Worm (Caenorhabditis elegans): Measurements from ENCODE around the gene haao-1.

Gene haao-1

ce11 chrV:9544176-9544632 lies 39.5 kb downstream of the haao-1 start, which contains the start of gene mdf-1:
Gene mdf-1 (minus strand): TSS chrV:9544226.
- peak; percentile 55 for TF ChIP-seq pha-4 (tag; optimal IDR thresholded peaks at IDR 0.05)
- peak; percentile 63 for TF ChIP-seq lin-39 (tag; optimal IDR thresholded peaks at IDR 0.05)
- TF ChIP-seq pqm-1 (tag; optimal IDR thresholded peaks at IDR 0.05) = peak; percentile 58
- TF ChIP-seq unc-62 (GFP tag; optimal IDR thresholded peaks at IDR 0.05) = peak; percentile 12
- no peak for TF ChIP-seq nhr-76 (tag; optimal IDR thresholded peaks at IDR 0.05)
- peak; percentile 51 for TF ChIP-seq lsy-12 (tag; optimal IDR thresholded peaks at IDR 0.05)
- peak; percentile 36 for TF ChIP-seq snpc-4 (tag; optimal IDR thresholded peaks at IDR 0.05)
- no peak for TF ChIP-seq R02D3.7 (tag; optimal IDR thresholded peaks at IDR 0.05)
- TF ChIP-seq ceh-28 (tag; optimal IDR thresholded peaks at IDR 0.05) = peak; percentile 15
- no peak for TF ChIP-seq jun-1 (tag; optimal IDR thresholded peaks at IDR 0.05)
- no peak for TF ChIP-seq nhr-67 (tag; optimal IDR thresholded peaks at IDR 0.05)
- peak; percentile 15 for TF ChIP-seq ztf-4 (tag; optimal IDR thresholded peaks at IDR 0.05)
- peak; percentile 14 for TF ChIP-seq tbx-2 (tag; optimal IDR thresholded peaks at IDR 0.05)
- TF ChIP-seq nhr-11 (tag; optimal IDR thresholded peaks at IDR 0.05) = no peak
- peak; percentile 73 for TF ChIP-seq lin-15B (tag; optimal IDR thresholded peaks at IDR 0.05)
- peak; percentile 75 for TF ChIP-seq nhr-25 (tag; optimal IDR thresholded peaks at IDR 0.05)
- TF ChIP-seq nfya-1 (tag; optimal IDR thresholded peaks at IDR 0.05; ENCODE audit: insufficient read depth) = peak; percentile 82
- TF ChIP-seq egl-5 (tag; optimal IDR thresholded peaks at IDR 0.05) = peak; percentile 17
- TF ChIP-seq hmg-11 (tag; optimal IDR thresholded peaks at IDR 0.05) = peak; percentile 85
- TF ChIP-seq nhr-23 (tag; optimal IDR thresholded peaks at IDR 0.05) = peak; percentile 85
- TF ChIP-seq fkh-2 (tag; optimal IDR thresholded peaks at IDR 0.05) = no peak
- TF ChIP-seq zag-1 (tag; optimal IDR thresholded peaks at IDR 0.05) = no peak
- TF ChIP-seq nhr-43 (tag; optimal IDR thresholded peaks at IDR 0.05; ENCODE audit: poor library complexity, severe bottlenecking) = peak; percentile 47
- TF ChIP-seq ama-1 (optimal IDR thresholded peaks at IDR 0.05) = peak; percentile 41
- TF ChIP-seq elt-2 (tag; optimal IDR thresholded peaks at IDR 0.05) = peak; percentile 47
- TF ChIP-seq unc-39 (tag; optimal IDR thresholded peaks at IDR 0.05) = no peak

- TF ChIP-seq aly-2 (tag; optimal IDR thresholded peaks at IDR 0.05) (no peak), nhr-25 (tag; optimal IDR thresholded peaks at IDR 0.05) (peak; percentile 77), hmg-11 (tag; optimal IDR thresholded peaks at IDR 0.05) (no peak), egl-5 (tag; optimal IDR thresholded peaks at IDR 0.05) (no peak), ceh-28 (tag; optimal IDR thresholded peaks at IDR 0.05) (peak; percentile 7), nfya-1 (tag; optimal IDR thresholded peaks at IDR 0.05; ENCODE audit: insufficient read depth) (peak; percentile 69), pha-4 (tag; optimal IDR thresholded peaks at IDR 0.05) (peak; percentile 34), ama-1 (optimal IDR thresholded peaks at IDR 0.05) (peak; percentile 85), unc-62 (GFP tag; optimal IDR thresholded peaks at IDR 0.05) (no peak), nhr-76 (tag; optimal IDR thresholded peaks at IDR 0.05) (no peak), pqm-1 (tag; optimal IDR thresholded peaks at IDR 0.05) (no peak), egl-27 (tag; optimal IDR thresholded peaks at IDR 0.05) (no peak), lin-39 (tag; optimal IDR thresholded peaks at IDR 0.05) (peak; percentile 57), ztf-4 (tag; optimal IDR thresholded peaks at IDR 0.05) (no peak), R02D3.7 (tag; optimal IDR thresholded peaks at IDR 0.05) (no peak), elt-1 (tag; optimal IDR thresholded peaks at IDR 0.05) (no peak), nhr-43 (tag; optimal IDR thresholded peaks at IDR 0.05; ENCODE audit: poor library complexity, severe bottlenecking) (peak; percentile 15), tbx-2 (tag; optimal IDR thresholded peaks at IDR 0.05) (peak; percentile 16), nhr-11 (tag; optimal IDR thresholded peaks at IDR 0.05) (no peak), skn-1 (tag; optimal IDR thresholded peaks at IDR 0.05) (no peak), nhr-28 (tag; optimal IDR thresholded peaks at IDR 0.05) (no peak), snpc-4 (tag; optimal IDR thresholded peaks at IDR 0.05) (peak; percentile 24), unc-39 (tag; optimal IDR thresholded peaks at IDR 0.05) (no peak), lin-15B (tag; optimal IDR thresholded peaks at IDR 0.05) (peak; percentile 37), ceh-9 (tag; optimal IDR thresholded peaks at IDR 0.05) (no peak), ceh-16 (tag; optimal IDR thresholded peaks at IDR 0.05) (no peak), nhr-67 (tag; optimal IDR thresholded peaks at IDR 0.05) (no peak), nhr-237 (tag; optimal IDR thresholded peaks at IDR 0.05) (no peak), eor-1 (tag; optimal IDR thresholded peaks at IDR 0.05) (no peak), jun-1 (tag; optimal IDR thresholded peaks at IDR 0.05) (peak; percentile 41), daf-12 (tag; optimal IDR thresholded peaks at IDR 0.05) (no peak), fkh-2 (tag; optimal IDR thresholded peaks at IDR 0.05) (no peak), lsy-12 (tag; optimal IDR thresholded peaks at IDR 0.05) (peak; percentile 3), fos-1 (tag; optimal IDR thresholded peaks at IDR 0.05) (no peak)
Measured at ce11 chrV:9545238-9545709, 40.6 kb downstream of the haao-1 start, which contains the start of the genes his-35 and his-41. Gene his-35 (minus strand): TSS chrV:9545288. Gene his-41 (plus strand): TSS chrV:9545536.
